Fruit fly (Drosophila melanogaster): ENCODE data around the gene Nup58.

The Nup58 gene

dm6 chr3R:19622005-19622404 lies 22.8 kb upstream of the Nup58 start (continued):
- TF ChIP-seq Hr51 (GFP tag; optimal IDR thresholded peaks at IDR 0.05) (peak in 1 of 2 experiments; percentile 5), CG32532 (GFP tag; IDR thresholded peaks at IDR 0.05) (peak; percentile 41), CG2678 (tag; optimal IDR thresholded peaks at IDR 0.05) (peak; percentile 32), GATAe (GFP tag; conservative IDR thresholded peaks at IDR 0.05) (peak; percentile 77; the same call in 1 of the 2 replicates), Pdp1 (GFP tag; optimal IDR thresholded peaks at IDR 0.05) (peak in 1 of 2 experiments; percentile 38), cwo (GFP tag; optimal IDR thresholded peaks at IDR 0.05) (peak; percentile 82), CG12299 (tag; optimal IDR thresholded peaks at IDR 0.05) (no peak), Fer2 (tag; optimal IDR thresholded peaks at IDR 0.05) (peak; percentile 6), vnd (GFP tag; IDR thresholded peaks at IDR 0.05; ENCODE audit: partially characterized antibody) (peak; percentile 38; the same call in 1 of the 3 replicates), CG12219 (GFP tag; optimal IDR thresholded peaks at IDR 0.05) (no peak), eyg (GFP tag; optimal IDR thresholded peaks at IDR 0.05) (no peak), CG13894 (tag; optimal IDR thresholded peaks at IDR 0.05) (peak; percentile 6), CG3281 (GFP tag; optimal IDR thresholded peaks at IDR 0.05) (peak; percentile 25), Rfx (GFP tag; IDR thresholded peaks at IDR 0.05) (peak; percentile 9; the same call in 1 of the 2 replicates), Med (GFP tag) (peak; percentile 52), Hmr (GFP tag; optimal IDR thresholded peaks at IDR 0.05) (peak; percentile 24), PHDP (tag; optimal IDR thresholded peaks at IDR 0.05) (peak; percentile 35), CG17612 (GFP tag; IDR thresholded peaks at IDR 0.05) (no peak), CG1647 (GFP tag; optimal IDR thresholded peaks at IDR 0.05) (no peak), Hsf (GFP tag; optimal IDR thresholded peaks at IDR 0.05) (no peak), CG10543 (GFP tag; optimal IDR thresholded peaks at IDR 0.05) (peak; percentile 56), CG8290 (GFP tag; optimal IDR thresholded peaks at IDR 0.05) (no peak), CG8290 (tag; optimal IDR thresholded peaks at IDR 0.05) (peak in 1 of 2 experiments; percentile 40), grn (GFP tag; optimal IDR thresholded peaks at IDR 0.05) (peak; percentile 16), bab2 (GFP tag; optimal IDR thresholded peaks at IDR 0.05) (no peak), ewg (GFP tag; optimal IDR thresholded peaks at IDR 0.05) (no peak), hkb (optimal IDR thresholded peaks at IDR 0.05) (no peak), hkb (GFP tag; IDR thresholded peaks at IDR 0.05) (peak; percentile 27; the same call in 1 of the 2 replicates), CG2712 (tag; optimal IDR thresholded peaks at IDR 0.05) (no peak), grau (tag; optimal IDR thresholded peaks at IDR 0.05) (peak; percentile 3), CG13296 (GFP tag; optimal IDR thresholded peaks at IDR 0.05) (peak; percentile 24), sd (tag; optimal IDR thresholded peaks at IDR 0.05) (peak; percentile 90), pnt (GFP tag; optimal IDR thresholded peaks at IDR 0.05) (no peak), CG4707 (GFP tag; optimal IDR thresholded peaks at IDR 0.05) (no peak), caup (GFP tag; optimal IDR thresholded peaks at IDR 0.05; ENCODE audit: severe bottlenecking) (peak; percentile 4), NfI (GFP tag; optimal IDR thresholded peaks at IDR 0.05) (peak; percentile 16), Bgb (GFP tag; IDR thresholded peaks at IDR 0.05; ENCODE audit: partially characterized antibody) (no peak), exex (tag; optimal IDR thresholded peaks at IDR 0.05) (peak; percentile 100), CG9932 (GFP tag; IDR thresholded peaks at IDR 0.05) (no peak), CG17912 (GFP tag; optimal IDR thresholded peaks at IDR 0.05) (no peak), NC2β (GFP tag; optimal IDR thresholded peaks at IDR 0.05) (no peak), CG12071 (GFP tag; optimal IDR thresholded peaks at IDR 0.05) (peak; percentile 20), br (optimal IDR thresholded peaks at IDR 0.05) (no peak), sens-2 (GFP tag; IDR thresholded peaks at IDR 0.05) (peak; percentile 74)
